Fruit fly (Drosophila melanogaster) whole organism, embryonic: ENCODE measurements around the gene H2.0.
A peak's percentile ranks its signal among the peaks of the same experiment; 100 is the strongest.

Experiments
- Adf1 ChIP-seq: fragments of 200-800 bp; sonication (Bioruptor generic); IDR thresholded peaks from 2 replicates; pipeline ENCODE4 v1.3.6; 2022; ENCODE audit warnings: missing biosample characterization, missing genetic modification characterization
- Aef1 ChIP-seq: fragments of 200-800 bp; sonication (Bioruptor generic); IDR thresholded peaks from 3 replicates; pipeline ENCODE4 v1.3.6; 2022; ENCODE audit warnings: missing biosample characterization, missing genetic modification characterization
- Antp ChIP-seq: fragments of 200-800 bp; sonication (Bioruptor generic); optimal IDR thresholded peaks from 3 replicates; lab custom pipeline; 2016; ENCODE audit warnings: missing biosample characterization, missing genetic modification characterization
- Atf6 ChIP-seq: fragments of 200-800 bp; sonication (Bioruptor generic); IDR thresholded peaks from 2 replicates; pipeline ENCODE4 v1.3.6; 2022; ENCODE audit warnings: missing biosample characterization, missing genetic modification characterization
- CG10321 ChIP-seq: fragments of 200-800 bp; sonication (Bioruptor generic); IDR thresholded peaks from 2 replicates; pipeline ENCODE4 v1.3.6; 2022; ENCODE audit warnings: missing biosample characterization, missing genetic modification characterization
- CG11696 ChIP-seq: fragments of 200-800 bp; sonication (Bioruptor generic); IDR thresholded peaks from 2 replicates; pipeline ENCODE4 v1.3.6; 2022; ENCODE audit warnings: missing biosample characterization, missing genetic modification characterization
- CG15479 ChIP-seq: fragments of 200-800 bp; sonication (Bioruptor generic); optimal IDR thresholded peaks from 3 replicates; lab custom pipeline; 2019; ENCODE audit warnings: missing biosample characterization, mild to moderate bottlenecking, missing genetic modification characterization, moderate library complexity
- CG2678 ChIP-seq: fragments of 200-800 bp; sonication (Bioruptor generic); optimal IDR thresholded peaks from 3 replicates; lab custom pipeline; 2019; ENCODE audit warnings: missing biosample characterization, mild to moderate bottlenecking, missing genetic modification characterization, moderate library complexity
- CG30020 ChIP-seq: fragments of 200-800 bp; optimal IDR thresholded peaks from 2 replicates; lab custom pipeline; 2019; ENCODE audit warnings: missing biosample characterization, mild to moderate bottlenecking, missing genetic modification characterization, moderate library complexity
- CG31388 ChIP-seq: fragments of 200-800 bp; sonication (Bioruptor generic); optimal IDR thresholded peaks from 2 replicates; lab custom pipeline; 2016; ENCODE audit warnings: missing biosample characterization, missing genetic modification characterization
- CG33213 ChIP-seq: fragments of 200-800 bp; sonication (Bioruptor generic); optimal IDR thresholded peaks from 3 replicates; lab custom pipeline; 2016; ENCODE audit warnings: missing biosample characterization, missing genetic modification characterization
- CG3838 ChIP-seq: fragments of 200-800 bp; sonication (Bioruptor generic); optimal IDR thresholded peaks from 3 replicates; lab custom pipeline; 2016; ENCODE audit warnings: missing biosample characterization, missing genetic modification characterization
- CG3995 ChIP-seq: fragments of 200-800 bp; sonication (Bioruptor generic); optimal IDR thresholded peaks from 3 replicates; lab custom pipeline; 2016; ENCODE audit warnings: missing biosample characterization, missing genetic modification characterization
- CG4282 ChIP-seq: fragments of 200-800 bp; sonication (Bioruptor generic); optimal IDR thresholded peaks from 2 replicates; lab custom pipeline; 2016; ENCODE audit warnings: missing biosample characterization, missing genetic modification characterization
- CG8924 ChIP-seq: fragments of 200-800 bp; optimal IDR thresholded peaks from 3 replicates; lab custom pipeline; 2019; ENCODE audit warnings: missing biosample characterization, mild to moderate bottlenecking, missing genetic modification characterization, moderate library complexity
- CG9215 ChIP-seq: fragments of 200-800 bp; sonication (Bioruptor generic); IDR thresholded peaks from 2 replicates; pipeline ENCODE4 v1.3.6; 2022; ENCODE audit warnings: missing biosample characterization, missing genetic modification characterization
- Camta ChIP-seq: fragments of 200-800 bp; sonication (Bioruptor generic); optimal IDR thresholded peaks from 2 replicates; lab custom pipeline; 2016; ENCODE audit warnings: missing biosample characterization, missing genetic modification characterization
- D19A ChIP-seq: fragments of 200-800 bp; optimal IDR thresholded peaks from 3 replicates; lab custom pipeline; 2019; ENCODE audit warnings: missing biosample characterization, mild to moderate bottlenecking, missing genetic modification characterization, moderate library complexity
- Dad ChIP-seq: fragments of 200-800 bp; sonication (Bioruptor generic); optimal IDR thresholded peaks from 3 replicates; lab custom pipeline; 2016; ENCODE audit warnings: missing biosample characterization, missing genetic modification characterization
- Lhr ChIP-seq: fragments of 200-800 bp; sonication (Bioruptor generic); optimal IDR thresholded peaks from 3 replicates; lab custom pipeline; 2017; ENCODE audit warnings: mild to moderate bottlenecking, missing biosample characterization, missing genetic modification reagents, missing genetic modification characterization
- Mrtf ChIP-seq: fragments of 200-800 bp; sonication (Bioruptor generic); IDR thresholded peaks from 3 replicates; pipeline ENCODE4 v1.3.6; 2022; ENCODE audit warnings: missing biosample characterization, missing genetic modification characterization
- Myb ChIP-seq: fragments of 200-800 bp; sonication (Bioruptor generic); optimal IDR thresholded peaks from 2 replicates; lab custom pipeline; 2016; ENCODE audit warnings: missing biosample characterization, missing genetic modification characterization
- NC2α ChIP-seq: fragments of 200-800 bp; sonication (Bioruptor generic); optimal IDR thresholded peaks from 2 replicates; lab custom pipeline; 2016; ENCODE audit warnings: missing biosample characterization, missing genetic modification characterization
- Ravus ChIP-seq: fragments of 200-800 bp; sonication (Bioruptor generic); IDR thresholded peaks from 2 replicates; pipeline ENCODE4 v1.3.6; 2022; ENCODE audit warnings: missing biosample characterization, missing genetic modification characterization
- Rfx ChIP-seq: fragments of 200-800 bp; sonication (Bioruptor generic); IDR thresholded peaks from 2 replicates; pipeline ENCODE4 v1.3.6; 2022; ENCODE audit warnings: missing biosample characterization, missing genetic modification characterization
- Sox102F ChIP-seq: fragments of 200-800 bp; sonication (Bioruptor generic); optimal IDR thresholded peaks from 2 replicates; lab custom pipeline; 2018; ENCODE audit warnings: missing biosample characterization, mild to moderate bottlenecking, missing genetic modification characterization, moderate library complexity
- Stat92E ChIP-seq, 3 experiments: fragments of >200 bp in 2 of 3; fragments of 200-800 bp in 1 of 3; sonication (Bioruptor generic) in 1 of 3; optimal IDR thresholded peaks; 2 replicates each; lab custom pipeline; 2017 to 2019; ENCODE audit warnings: missing biosample characterization in 3 of 3, missing genetic modification characterization in 3 of 3, mild to moderate bottlenecking in 1 of 3, moderate library complexity in 1 of 3
- Taf1 ChIP-seq: fragments of 200-800 bp; sonication (Bioruptor generic); IDR thresholded peaks from 2 replicates; pipeline ENCODE4 v1.3.6; 2022; ENCODE audit warnings: missing biosample characterization, missing genetic modification characterization
- Vsx1 ChIP-seq: fragments of 200-800 bp; sonication (Bioruptor generic); optimal IDR thresholded peaks from 2 replicates; lab custom pipeline; 2017; ENCODE audit warnings: missing biosample characterization, mild to moderate bottlenecking, missing genetic modification characterization, missing genetic modification reagents
- YL-1 ChIP-seq: fragments of 200-800 bp; sonication (Bioruptor generic); optimal IDR thresholded peaks from 3 replicates; lab custom pipeline; 2017; ENCODE audit warnings: missing biosample characterization, mild to moderate bottlenecking, missing genetic modification characterization
- abd-A ChIP-seq: fragments of 200-800 bp; sonication (Bioruptor generic); optimal IDR thresholded peaks from 3 replicates; lab custom pipeline; 2019; ENCODE audit warnings: missing biosample characterization, mild to moderate bottlenecking, missing genetic modification characterization, moderate library complexity
- ara ChIP-seq: fragments of 200-800 bp; sonication (Bioruptor generic); IDR thresholded peaks from 2 replicates; pipeline ENCODE4 v1.3.6; 2022; ENCODE audit warnings: missing biosample characterization, missing genetic modification characterization
- ase ChIP-seq: fragments of 200-800 bp; sonication (Bioruptor generic); IDR thresholded peaks from 3 replicates; pipeline ENCODE4 v1.3.6; 2022; ENCODE audit warnings: missing biosample characterization, missing genetic modification characterization
- chif ChIP-seq, 2 experiments: fragments of 200-800 bp; sonication (Bioruptor generic); optimal IDR thresholded peaks; 3 replicates each; lab custom pipeline; 2016; ENCODE audit warnings: missing biosample characterization in 2 of 2, missing genetic modification characterization in 2 of 2
- fd64A ChIP-seq: fragments of 200-800 bp; sonication (Bioruptor generic); optimal IDR thresholded peaks from 3 replicates; lab custom pipeline; 2018; ENCODE audit warnings: missing biosample characterization, mild to moderate bottlenecking, missing genetic modification characterization
- fu2 ChIP-seq: fragments of 200-800 bp; sonication (Bioruptor generic); optimal IDR thresholded peaks from 2 replicates; lab custom pipeline; 2016; ENCODE audit warnings: missing biosample characterization, missing genetic modification characterization
- hb ChIP-seq: fragments of 200-800 bp; sonication (Bioruptor generic); IDR thresholded peaks from 3 replicates; pipeline ENCODE4 v1.3.6; 2022; ENCODE audit warnings: missing biosample characterization, missing genetic modification characterization; ENCODE audit not compliant: partially characterized antibody
- kay ChIP-seq: fragments of 200-800 bp; sonication (Bioruptor generic); optimal IDR thresholded peaks from 2 replicates; lab custom pipeline; 2016; ENCODE audit warnings: missing biosample characterization, missing genetic modification characterization
- knrl ChIP-seq: fragments of 200-800 bp; sonication (Bioruptor generic); IDR thresholded peaks from 3 replicates; pipeline ENCODE4 v1.3.6; 2022; ENCODE audit warnings: missing biosample characterization, missing genetic modification characterization; ENCODE audit not compliant: partially characterized antibody
- pzg ChIP-seq: fragments of 200-800 bp; sonication (Bioruptor generic); optimal IDR thresholded peaks from 3 replicates; lab custom pipeline; 2018; ENCODE audit warnings: missing biosample characterization, mild to moderate bottlenecking, missing genetic modification characterization, moderate library complexity
- repo ChIP-seq: fragments of 200-800 bp; sonication (Bioruptor generic); optimal IDR thresholded peaks from 2 replicates; lab custom pipeline; 2016; ENCODE audit warnings: missing biosample characterization, missing genetic modification characterization
- slbo ChIP-seq: fragments of 200-800 bp; sonication (Bioruptor generic); IDR thresholded peaks from 2 replicates; pipeline ENCODE4 v1.3.6; 2022; ENCODE audit warnings: missing biosample characterization, missing genetic modification characterization
- sob ChIP-seq: fragments of 200-800 bp; sonication (Bioruptor generic); IDR thresholded peaks from 2 replicates; pipeline ENCODE4 v1.3.6; 2022; ENCODE audit warnings: missing biosample characterization, missing genetic modification characterization
- sug ChIP-seq: fragments of 200-800 bp; optimal IDR thresholded peaks from 2 replicates; lab custom pipeline; 2019; ENCODE audit warnings: missing biosample characterization, mild to moderate bottlenecking, missing genetic modification characterization, moderate library complexity
- tin ChIP-seq: fragments of 200-800 bp; sonication (Bioruptor generic); optimal IDR thresholded peaks from 3 replicates; lab custom pipeline; 2016; ENCODE audit warnings: missing biosample characterization, missing genetic modification characterization
- tll ChIP-seq, 2 experiments: fragments of 200-800 bp in 1 of 2; fragments of >200 bp in 1 of 2; sonication (Bioruptor generic) in 1 of 2; optimal IDR thresholded peaks; 2 replicates each; lab custom pipeline; 2017 to 2019; ENCODE audit warnings: missing biosample characterization in 2 of 2, missing genetic modification characterization in 2 of 2, mild to moderate bottlenecking in 1 of 2, moderate library complexity in 1 of 2
- twi ChIP-seq: fragments of 200-800 bp; optimal IDR thresholded peaks from 2 replicates; lab custom pipeline; 2019; ENCODE audit warnings: missing biosample characterization, mild to moderate bottlenecking, missing genetic modification characterization, moderate library complexity
- unc-4 ChIP-seq: fragments of 200-800 bp; sonication (Bioruptor generic); IDR thresholded peaks from 2 replicates; pipeline ENCODE4 v1.3.6; 2022; ENCODE audit warnings: missing biosample characterization, missing genetic modification characterization; ENCODE audit not compliant: partially characterized antibody
- vfl ChIP-seq: fragments of 200-800 bp; sonication (Bioruptor generic); optimal IDR thresholded peaks from 2 replicates; lab custom pipeline; 2016; ENCODE audit warnings: missing biosample characterization, missing genetic modification characterization

H2.0 gene

DNA sequence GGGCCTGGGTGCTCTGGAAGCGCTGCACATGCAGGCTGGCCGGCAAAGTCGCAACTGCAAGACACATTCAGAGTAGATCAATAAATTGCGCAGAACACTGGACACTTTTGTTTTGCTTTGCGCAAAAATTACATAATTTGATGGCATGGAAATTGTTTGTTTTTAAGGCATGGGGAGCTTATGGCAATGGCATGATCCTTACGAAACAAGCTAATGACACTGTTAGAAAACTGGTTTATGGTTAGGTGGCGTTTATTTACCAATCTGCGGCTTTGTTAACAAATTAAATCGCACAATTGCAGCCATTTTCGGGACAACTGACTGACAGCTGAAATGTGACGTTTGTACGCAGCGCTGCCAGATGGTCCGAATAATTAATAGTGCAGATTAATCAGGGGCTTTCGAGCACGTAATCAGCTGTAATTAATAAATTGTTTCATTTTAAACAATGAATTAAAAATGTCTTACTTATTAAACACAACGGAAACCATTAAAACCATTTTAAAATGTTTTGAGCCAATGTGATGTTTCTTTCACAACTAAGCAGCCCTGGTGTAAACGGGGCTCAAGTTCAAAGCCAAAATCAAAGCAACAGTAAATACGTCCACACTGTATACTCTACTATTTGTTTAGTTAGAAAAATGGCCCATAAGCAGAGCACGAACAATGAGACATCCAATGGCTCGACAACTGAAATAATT is 43.3 kb upstream of the H2.0 start, which contains the start of the genes ND-51 and CG13994 (continued):
- peak; percentile 80 for TF ChIP-seq ase (GFP tag; lab: Robert Waterston, UW)
- peak; percentile 56; the same call in 1 of the 2 replicates for TF ChIP-seq Adf1
- TF ChIP-seq fd64A (GFP tag; lab: Kevin White, UChicago): no peak
- TF ChIP-seq vfl (GFP tag; lab: Kevin White, UChicago): peak; percentile 69
- TF ChIP-seq repo (GFP tag; lab: Kevin White, UChicago): peak; percentile 78
- TF ChIP-seq pzg (GFP tag; lab: Kevin White, UChicago): peak; percentile 81
- TF ChIP-seq knrl (GFP tag; lab: Robert Waterston, UW): peak; percentile 50; the same call in 2 of the 3 replicates
- peak; percentile 77 for TF ChIP-seq CG33213 (GFP tag; lab: Kevin White, UChicago)
- TF ChIP-seq chif (GFP tag; optimal IDR thresholded peaks at IDR 0.05; lab: Kevin White, UChicago): peak; percentile 68 to 79
- peak; percentile 57; the same call in 1 of the 2 replicates for TF ChIP-seq Taf1 (GFP tag; lab: Robert Waterston, UW)
- TF ChIP-seq Ravus (GFP tag; lab: Robert Waterston, UW): peak; percentile 33
- peak; percentile 75 for TF ChIP-seq CG9215 (GFP tag; lab: Robert Waterston, UW)
- TF ChIP-seq Myb (GFP tag; lab: Kevin White, UChicago): peak; percentile 68
- peak; percentile 91 for TF ChIP-seq sob (GFP tag; lab: Robert Waterston, UW)
- TF ChIP-seq tin (GFP tag; lab: Kevin White, UChicago): peak; percentile 85
- peak; percentile 94 for TF ChIP-seq D19A (tag; lab: Kevin White, UChicago)
- TF ChIP-seq twi (tag; lab: Kevin White, UChicago): peak; percentile 63
- peak; percentile 97 for TF ChIP-seq CG30020
- peak; percentile 57 for TF ChIP-seq Lhr (GFP tag; lab: Kevin White, UChicago)
- TF ChIP-seq Camta (GFP tag; lab: Kevin White, UChicago): peak; percentile 88
- peak; percentile 91 for TF ChIP-seq YL-1 (GFP tag; lab: Kevin White, UChicago)
- peak; percentile 83 for TF ChIP-seq fu2 (GFP tag; lab: Kevin White, UChicago)
- TF ChIP-seq Dad (GFP tag; lab: Kevin White, UChicago): peak; percentile 79
- peak; percentile 76 for TF ChIP-seq Atf6 (GFP tag; lab: Robert Waterston, UW)
- TF ChIP-seq Aef1 (GFP tag; lab: Robert Waterston, UW): peak; percentile 75
- peak; percentile 62 for TF ChIP-seq Mrtf (GFP tag; lab: Robert Waterston, UW)
- TF ChIP-seq slbo (GFP tag; lab: Robert Waterston, UW): peak; percentile 89
- TF ChIP-seq CG10321: no peak
- peak; percentile 53 for TF ChIP-seq CG31388
- TF ChIP-seq Stat92E (GFP tag; optimal IDR thresholded peaks at IDR 0.05; lab: Kevin White, UChicago): peak in 1 of 3 experiments; percentile 34
- no peak for TF ChIP-seq Vsx1 (GFP tag; lab: Kevin White, UChicago)
- TF ChIP-seq hb: no peak
- 0 out of 2 replicates have a peak, but pooled peaks have one; percentile 16 for TF ChIP-seq CG11696 (GFP tag; lab: Robert Waterston, UW)
- peak; percentile 78 for TF ChIP-seq CG8924 (tag; lab: Kevin White, UChicago)
- TF ChIP-seq unc-4 (GFP tag; lab: Robert Waterston, UW): peak; percentile 53
- peak; percentile 88 for TF ChIP-seq Rfx (GFP tag; lab: Robert Waterston, UW)
- peak; percentile 50 for TF ChIP-seq CG15479 (GFP tag; lab: Kevin White, UChicago)
- TF ChIP-seq ara (GFP tag; lab: Robert Waterston, UW): peak; percentile 74
- peak; percentile 83 for TF ChIP-seq CG2678 (tag; lab: Kevin White, UChicago)
- TF ChIP-seq abd-A (tag; lab: Kevin White, UChicago): no peak
- TF ChIP-seq CG3995: peak; percentile 46
- peak; percentile 77 to 91 for TF ChIP-seq tll (GFP tag; optimal IDR thresholded peaks at IDR 0.05; lab: Kevin White, UChicago)
- TF ChIP-seq NC2α (GFP tag; lab: Kevin White, UChicago): peak; percentile 55
- TF ChIP-seq CG3838 (GFP tag; lab: Kevin White, UChicago): peak; percentile 70
- TF ChIP-seq Antp: peak; percentile 89
- peak; percentile 83 for TF ChIP-seq Sox102F (GFP tag; lab: Kevin White, UChicago)
- TF ChIP-seq CG4282 (GFP tag; lab: Kevin White, UChicago): peak; percentile 40
- peak; percentile 86 for TF ChIP-seq sug (tag; lab: Kevin White, UChicago)
- peak; percentile 31 for TF ChIP-seq kay (GFP tag; lab: Kevin White, UChicago)
